Worm (Caenorhabditis elegans) whole organism, midembryonic: ENCODE data around the gene cyp-33A1.

Experiments used
- cog-1 ChIP-seq: sonication (generic microtip); optimal IDR thresholded peaks from 2 replicates; lab custom pipeline; 2016; ENCODE audit warnings: missing genetic modification characterization, missing compliant biosample characterization
- med-1 ChIP-seq: sonication (generic microtip); optimal IDR thresholded peaks from 2 replicates; lab custom pipeline; 2017; ENCODE audit warnings: missing genetic modification characterization, mild to moderate bottlenecking, missing compliant biosample characterization, antibody characterized with exemption, missing genetic modification reagents; ENCODE audit not compliant: insufficient read depth

ce11 chrV:7629504-7629903 lies 51.8 kb downstream of the cyp-33A1 start, which contains the start of gene srd-30:
- TF ChIP-seq cog-1 (tag; lab: Kevin White, UChicago) (no peak), med-1 (GFP tag; lab: Kevin White, UChicago) (no peak)
